Fruit fly (Drosophila melanogaster) whole organism, larva: ENCODE measurements around the gene MsrA.
A peak's percentile ranks its signal among the peaks of the same experiment; 100 is the strongest.

Experiments used
- noc ChIP-seq: fragments of 200-800 bp; sonication (Bioruptor generic); optimal IDR thresholded peaks from 3 replicates; lab custom pipeline; 2019; ENCODE audit warnings: missing biosample characterization, mild to moderate bottlenecking, missing genetic modification characterization, moderate library complexity

Gene MsrA

dm6 chr3L:15510787-15511186 is at the start of gene MsrA:
MsrA (plus strand) TSS chr3L:15511052.
- TF ChIP-seq noc (tag; lab: Kevin White, UChicago): peak; percentile 16

- no peak for TF ChIP-seq noc (tag; lab: Kevin White, UChicago)
Measured at dm6 chr3L:15474010-15474409, 36.8 kb upstream of the MsrA start, which contains the start of gene cocoon. cocoon (minus strand) TSS chr3L:15474110.

dm6 chr3L:15485302-15485701 is 25.6 kb upstream of the MsrA start, which contains the start of gene Ran-like:
Ran-like (minus strand) TSS chr3L:15485402.
- TF ChIP-seq noc (tag; lab: Kevin White, UChicago): no peak

dm6 chr3L:15493886-15494598 is 16.8 kb upstream of the MsrA start:
- TF ChIP-seq noc (tag; lab: Kevin White, UChicago): no peak

- TF ChIP-seq noc (tag; lab: Kevin White, UChicago): no peak
Measured at dm6 chr3L:15494599-15495271, 16.1 kb upstream of the MsrA start.

- no peak for TF ChIP-seq noc (tag; lab: Kevin White, UChicago)
Measured at dm6 chr3L:15495449-15495848, 15.4 kb upstream of the MsrA start, which contains the start of gene CG12355. CG12355 (minus strand) TSS chr3L:15495549.

dm6 chr3L:15496274-15496673 is 14.6 kb upstream of the MsrA start, which contains the start of gene CG13455:
CG13455 (plus strand) TSS chr3L:15496574.
- no peak for TF ChIP-seq noc (tag; lab: Kevin White, UChicago)

dm6 chr3L:15497902-15498301 is 12.9 kb upstream of the MsrA start, which contains the start of gene CG7276:
CG7276 (plus strand) TSS chr3L:15498202.
- no peak for TF ChIP-seq noc (tag; lab: Kevin White, UChicago)

dm6 chr3L:15498745-15499144 is 12.1 kb upstream of the MsrA start, which contains the start of gene CG7275:
CG7275 (plus strand) TSS chr3L:15498959.
- TF ChIP-seq noc (tag; lab: Kevin White, UChicago): no peak

- TF ChIP-seq noc (tag; lab: Kevin White, UChicago): peak; percentile 12
Measured at dm6 chr3L:15500813-15501645, 9.8 kb upstream of the MsrA start, which contains the start of gene CG7272. CG7272 (plus strand) TSS chr3L:15500938.

dm6 chr3L:15501646-15501972 is 9.2 kb upstream of the MsrA start:
- peak; percentile 9 for TF ChIP-seq noc (tag; lab: Kevin White, UChicago)

dm6 chr3L:15502256-15502655 is 8.6 kb upstream of the MsrA start:
- no peak for TF ChIP-seq noc (tag; lab: Kevin White, UChicago)

dm6 chr3L:15504687-15505086 is 6.2 kb upstream of the MsrA start, which contains the start of gene CG7857:
CG7857 (minus strand) TSS chr3L:15504894.
- TF ChIP-seq noc (tag; lab: Kevin White, UChicago): no peak

dm6 chr3L:15506174-15506926 is 4.5 kb upstream of the MsrA start:
- TF ChIP-seq noc (tag; lab: Kevin White, UChicago): no peak
